Fruit fly (Drosophila melanogaster): Measurements from ENCODE around the gene orb2.
A peak's percentile ranks its signal among the peaks of the same experiment; 100 is the strongest.

orb2 gene

dm6 chr3L:8924417-8924913 lies 29.8 kb downstream of the orb2 start:
- TF ChIP-seq CG30020 (tag; optimal IDR thresholded peaks at IDR 0.05) (no peak), zfh2 (GFP tag; optimal IDR thresholded peaks at IDR 0.05) (no peak), CG15073 (GFP tag; optimal IDR thresholded peaks at IDR 0.05) (no peak), CG15011 (GFP tag; optimal IDR thresholded peaks at IDR 0.05) (no peak), CG9932 (GFP tag; IDR thresholded peaks at IDR 0.05) (no peak), CG15601 (tag; optimal IDR thresholded peaks at IDR 0.05) (no peak), bcd (GFP tag; optimal IDR thresholded peaks at IDR 0.05) (no peak), NK7.1 (GFP tag; optimal IDR thresholded peaks at IDR 0.05) (no peak), Med (GFP tag) (peak; percentile 37), CG12942 (GFP tag; optimal IDR thresholded peaks at IDR 0.05) (no peak), dimm (GFP tag; IDR thresholded peaks at IDR 0.05) (no peak), dati (GFP tag; IDR thresholded peaks at IDR 0.05) (no peak), CG9609 (GFP tag; optimal IDR thresholded peaks at IDR 0.05) (no peak), NC2α (GFP tag; optimal IDR thresholded peaks at IDR 0.05) (no peak), CG11723 (GFP tag; optimal IDR thresholded peaks at IDR 0.05) (no peak), Drgx (GFP tag; IDR thresholded peaks at IDR 0.05) (peak; percentile 49), CG14710 (tag; optimal IDR thresholded peaks at IDR 0.05) (no peak), CG1529 (GFP tag; optimal IDR thresholded peaks at IDR 0.05) (no peak), onecut (GFP tag; IDR thresholded peaks at IDR 0.05) (no peak), GATAe (GFP tag; conservative IDR thresholded peaks at IDR 0.05) (no peak), CG13624 (GFP tag; optimal IDR thresholded peaks at IDR 0.05) (no peak), Elba2 (GFP tag; optimal IDR thresholded peaks at IDR 0.05) (no peak), eyg (GFP tag; optimal IDR thresholded peaks at IDR 0.05) (no peak), Hey (tag; optimal IDR thresholded peaks at IDR 0.05) (no peak), sens (GFP tag) (peak; percentile 68), CG2875 (GFP tag; optimal IDR thresholded peaks at IDR 0.05) (no peak), D19B (GFP tag; optimal IDR thresholded peaks at IDR 0.05) (no peak), CG4282 (GFP tag; optimal IDR thresholded peaks at IDR 0.05) (no peak), disco-r (GFP tag; optimal IDR thresholded peaks at IDR 0.05) (no peak), chm (GFP tag; IDR thresholded peaks at IDR 0.05) (no peak), CG6791 (GFP tag; IDR thresholded peaks at IDR 0.05; ENCODE audit: partially characterized antibody) (no peak), hkb (optimal IDR thresholded peaks at IDR 0.05) (no peak), hkb (GFP tag; IDR thresholded peaks at IDR 0.05) (0 out of 2 replicates have a peak, but pooled peaks have one; percentile 34), Hr51 (GFP tag; optimal IDR thresholded peaks at IDR 0.05) (peak in 1 of 2 experiments; percentile 8), CG13287 (GFP tag; IDR thresholded peaks at IDR 0.05; ENCODE audit: partially characterized antibody) (no peak)

- no peak for TF ChIP-seq prd (optimal IDR thresholded peaks at IDR 0.05)
- TF ChIP-seq prd (GFP tag; IDR thresholded peaks at IDR 0.05), result peak; percentile 74
- peak; percentile 21 for TF ChIP-seq sd (tag; optimal IDR thresholded peaks at IDR 0.05)
- no peak for TF ChIP-seq knrl (GFP tag; IDR thresholded peaks at IDR 0.05; ENCODE audit: partially characterized antibody)
- TF ChIP-seq ewg (GFP tag; optimal IDR thresholded peaks at IDR 0.05), result peak; percentile 33
- TF ChIP-seq vnd (GFP tag; IDR thresholded peaks at IDR 0.05; ENCODE audit: partially characterized antibody), result no peak
- no peak for TF ChIP-seq CG42726 (GFP tag; IDR thresholded peaks at IDR 0.05; ENCODE audit: partially characterized antibody)
- peak; percentile 0 for TF ChIP-seq maf-S (GFP tag; optimal IDR thresholded peaks at IDR 0.05)
- no peak for TF ChIP-seq Hmx (GFP tag; optimal IDR thresholded peaks at IDR 0.05)
- peak; percentile 60 for TF ChIP-seq fd96Cb (tag; optimal IDR thresholded peaks at IDR 0.05)
- no peak for TF ChIP-seq Atf3 (GFP tag; optimal IDR thresholded peaks at IDR 0.05)
- TF ChIP-seq CG14965 (GFP tag; optimal IDR thresholded peaks at IDR 0.05; ENCODE audit: borderline replicate concordance), result no peak
- no peak for TF ChIP-seq Doc3 (GFP tag; IDR thresholded peaks at IDR 0.05; ENCODE audit: partially characterized antibody)
- TF ChIP-seq gsb (GFP tag; IDR thresholded peaks at IDR 0.05), result no peak
- TF ChIP-seq Sry-β (GFP tag; optimal IDR thresholded peaks at IDR 0.05), result no peak
- TF ChIP-seq CG3838 (GFP tag; optimal IDR thresholded peaks at IDR 0.05), result no peak
- TF ChIP-seq wdn (GFP tag; IDR thresholded peaks at IDR 0.05), result peak; percentile 62; the same call in 1 of the 2 replicates
- TF ChIP-seq fd64A (GFP tag; optimal IDR thresholded peaks at IDR 0.05), result peak; percentile 1
- TF ChIP-seq CG10274 (GFP tag; optimal IDR thresholded peaks at IDR 0.05), result peak; percentile 45
Measured at dm6 chr3L:8920710-8921109, 33.6 kb downstream of the orb2 start.

Data from whole organism, embryonic.